Worm (Caenorhabditis elegans): ENCODE measurements around the gene C35B1.3.

C35B1.3 gene

ce11 chrIV:4079514-4079913 lies 1.4 kb upstream of the C35B1.3 start, which contains the start of gene C35B1.4:
TSS of gene C35B1.4 (plus strand) at chrIV:4079814.
- TF ChIP-seq pha-4 (tag; optimal IDR thresholded peaks at IDR 0.05), result no peak
- TF ChIP-seq flh-1 (GFP tag; optimal IDR thresholded peaks at IDR 0.05), result no peak
- TF ChIP-seq mep-1 (tag; optimal IDR thresholded peaks at IDR 0.05), result no peak
- TF ChIP-seq lin-32 (GFP tag; optimal IDR thresholded peaks at IDR 0.05), result no peak
- no peak for TF ChIP-seq nhr-2 (tag; optimal IDR thresholded peaks at IDR 0.05)
- TF ChIP-seq elt-1 (tag; optimal IDR thresholded peaks at IDR 0.05; ENCODE audit: borderline replicate concordance, insufficient read depth), result no peak
- no peak for TF ChIP-seq lin-13 (tag; optimal IDR thresholded peaks at IDR 0.05)
- TF ChIP-seq nhr-76 (tag; optimal IDR thresholded peaks at IDR 0.05), result no peak
- TF ChIP-seq nhr-237 (tag; optimal IDR thresholded peaks at IDR 0.05), result no peak
- TF ChIP-seq ces-1 (GFP tag; optimal IDR thresholded peaks at IDR 0.05), result no peak
- TF ChIP-seq unc-62 (GFP tag; optimal IDR thresholded peaks at IDR 0.05), result no peak
- no peak for TF ChIP-seq nhr-28 (tag; optimal IDR thresholded peaks at IDR 0.05)
- TF ChIP-seq ceh-43 (GFP tag; optimal IDR thresholded peaks at IDR 0.05), result no peak
- TF ChIP-seq lsy-2 (tag; optimal IDR thresholded peaks at IDR 0.05), result no peak
- TF ChIP-seq ham-2 (GFP tag; optimal IDR thresholded peaks at IDR 0.05), result no peak
- TF ChIP-seq sptf-1 (tag; optimal IDR thresholded peaks at IDR 0.05), result no peak

- TF ChIP-seq ceh-39 (tag; optimal IDR thresholded peaks at IDR 0.05) (no peak), sem-2 (GFP tag; optimal IDR thresholded peaks at IDR 0.05) (no peak), ces-1 (GFP tag; optimal IDR thresholded peaks at IDR 0.05) (no peak), ceh-83 (GFP tag; optimal IDR thresholded peaks at IDR 0.05) (no peak), unc-39 (tag; optimal IDR thresholded peaks at IDR 0.05) (no peak), nhr-2 (tag; optimal IDR thresholded peaks at IDR 0.05) (no peak), M03D4.4 (tag; optimal IDR thresholded peaks at IDR 0.05) (no peak), drap-1 (GFP tag; optimal IDR thresholded peaks at IDR 0.05) (no peak), unc-120 (tag; optimal IDR thresholded peaks at IDR 0.05; ENCODE audit: poor library complexity, severe bottlenecking) (no peak), bed-3 (GFP tag; optimal IDR thresholded peaks at IDR 0.05) (no peak), sptf-1 (tag; optimal IDR thresholded peaks at IDR 0.05) (no peak)
These were observed 1.6 kb downstream of the C35B1.3 start for ce11 chrIV:4082599-4082998.

- no peak for TF ChIP-seq ces-1 (GFP tag; optimal IDR thresholded peaks at IDR 0.05)
- no peak for TF ChIP-seq ztf-11 (tag; optimal IDR thresholded peaks at IDR 0.05)
- TF ChIP-seq mls-2 (tag; optimal IDR thresholded peaks at IDR 0.05), result no peak
- TF ChIP-seq elt-1 (tag; optimal IDR thresholded peaks at IDR 0.05; ENCODE audit: borderline replicate concordance, insufficient read depth), result no peak
- no peak for TF ChIP-seq flh-1 (GFP tag; optimal IDR thresholded peaks at IDR 0.05)
- no peak for TF ChIP-seq zip-8 (tag; optimal IDR thresholded peaks at IDR 0.05)
- TF ChIP-seq hlh-1 (tag; optimal IDR thresholded peaks at IDR 0.05), result no peak
- no peak for TF ChIP-seq nhr-28 (tag; optimal IDR thresholded peaks at IDR 0.05)
- TF ChIP-seq lsy-2 (tag; optimal IDR thresholded peaks at IDR 0.05), result no peak
- TF ChIP-seq sptf-1 (tag; optimal IDR thresholded peaks at IDR 0.05), result no peak
- TF ChIP-seq tbx-8 (GFP tag; optimal IDR thresholded peaks at IDR 0.05), result no peak
- TF ChIP-seq unc-120 (tag; optimal IDR thresholded peaks at IDR 0.05; ENCODE audit: poor library complexity, severe bottlenecking), result no peak
- TF ChIP-seq mab-5 (tag; optimal IDR thresholded peaks at IDR 0.05), result no peak
- no peak for TF ChIP-seq pha-4 (tag; optimal IDR thresholded peaks at IDR 0.05)
- no peak for TF ChIP-seq snpc-4 (tag; optimal IDR thresholded peaks at IDR 0.05)
- TF ChIP-seq drap-1 (GFP tag; optimal IDR thresholded peaks at IDR 0.05), result no peak
- TF ChIP-seq nhr-237 (tag; optimal IDR thresholded peaks at IDR 0.05), result no peak
These were observed 2.1 kb downstream of the C35B1.3 start for ce11 chrIV:4083094-4083493.

- TF ChIP-seq nhr-28 (tag; optimal IDR thresholded peaks at IDR 0.05) (no peak), flh-1 (GFP tag; optimal IDR thresholded peaks at IDR 0.05) (no peak), bed-3 (GFP tag; optimal IDR thresholded peaks at IDR 0.05) (no peak), zip-8 (tag; optimal IDR thresholded peaks at IDR 0.05) (no peak), mab-5 (tag; optimal IDR thresholded peaks at IDR 0.05) (no peak), ces-1 (GFP tag; optimal IDR thresholded peaks at IDR 0.05) (no peak), mep-1 (tag; optimal IDR thresholded peaks at IDR 0.05) (no peak), snpc-4 (tag; optimal IDR thresholded peaks at IDR 0.05) (no peak), sptf-1 (tag; optimal IDR thresholded peaks at IDR 0.05) (no peak)
These were observed 3.2 kb downstream of the C35B1.3 start, which contains the start of gene C35B1.5 for ce11 chrIV:4084109-4084508. TSS of gene C35B1.5 (minus strand) at chrIV:4084209.

ce11 chrIV:4085022-4085421 lies 4.1 kb downstream of the C35B1.3 start:
- TF ChIP-seq lin-32 (GFP tag; optimal IDR thresholded peaks at IDR 0.05) (no peak), elt-3 (tag; optimal IDR thresholded peaks at IDR 0.05) (no peak), drap-1 (GFP tag; optimal IDR thresholded peaks at IDR 0.05) (no peak), ztf-11 (tag; optimal IDR thresholded peaks at IDR 0.05) (no peak)

All from whole organism, mixed stage, embryonic.